Worm (Caenorhabditis elegans): ENCODE data around the gene chil-7.

chil-7 gene

ce11 chrII:9892409-9892808, 21.4 kb upstream of the chil-7 start, which contains the start of gene C08H9.16:
TSS of gene C08H9.16 (plus strand) at chrII:9892778.
- TF ChIP-seq med-1 (GFP tag; optimal IDR thresholded peaks at IDR 0.05; ENCODE audit: insufficient read depth) (no peak), T22C8.4 (GFP tag; IDR thresholded peaks at IDR 0.05) (no peak), flt-1 (GFP tag; IDR thresholded peaks at IDR 0.05) (no peak), ref-1 (GFP tag; conservative IDR thresholded peaks at IDR 0.05) (no peak), ztf-23 (GFP tag; IDR thresholded peaks at IDR 0.05) (no peak), klf-2 (GFP tag; conservative IDR thresholded peaks at IDR 0.05) (no peak), cog-1 (tag; optimal IDR thresholded peaks at IDR 0.05) (no peak), tab-1 (GFP tag; IDR thresholded peaks at IDR 0.05) (no peak), ztf-29 (GFP tag; IDR thresholded peaks at IDR 0.05) (no peak)

ce11 chrII:9891823-9892222, 20.9 kb upstream of the chil-7 start:
- TF ChIP-seq ztf-23 (GFP tag; IDR thresholded peaks at IDR 0.05) (no peak), klf-2 (GFP tag; conservative IDR thresholded peaks at IDR 0.05) (no peak), cog-1 (tag; optimal IDR thresholded peaks at IDR 0.05) (no peak), med-1 (GFP tag; optimal IDR thresholded peaks at IDR 0.05; ENCODE audit: insufficient read depth) (no peak), ref-1 (GFP tag; conservative IDR thresholded peaks at IDR 0.05) (no peak), flt-1 (GFP tag; IDR thresholded peaks at IDR 0.05) (no peak), T22C8.4 (GFP tag; IDR thresholded peaks at IDR 0.05) (no peak), tab-1 (GFP tag; IDR thresholded peaks at IDR 0.05) (no peak), ztf-29 (GFP tag; IDR thresholded peaks at IDR 0.05) (no peak)

ce11 chrII:9891031-9891689, 20.2 kb upstream of the chil-7 start, which contains the start of gene vgln-1:
TSS of gene vgln-1 (minus strand) at chrII:9891081.
- no peak for TF ChIP-seq T22C8.4 (GFP tag; IDR thresholded peaks at IDR 0.05)
- no peak for TF ChIP-seq med-1 (GFP tag; optimal IDR thresholded peaks at IDR 0.05; ENCODE audit: insufficient read depth)
- TF ChIP-seq tab-1 (GFP tag; IDR thresholded peaks at IDR 0.05), result no peak
- no peak for TF ChIP-seq klf-2 (GFP tag; conservative IDR thresholded peaks at IDR 0.05)
- no peak for TF ChIP-seq cog-1 (tag; optimal IDR thresholded peaks at IDR 0.05)
- TF ChIP-seq flt-1 (GFP tag; IDR thresholded peaks at IDR 0.05), result no peak
- no peak for TF ChIP-seq ztf-23 (GFP tag; IDR thresholded peaks at IDR 0.05)
- no peak for TF ChIP-seq ztf-29 (GFP tag; IDR thresholded peaks at IDR 0.05)
- TF ChIP-seq ref-1 (GFP tag; conservative IDR thresholded peaks at IDR 0.05), result no peak

- TF ChIP-seq klf-2 (GFP tag; conservative IDR thresholded peaks at IDR 0.05) (no peak), flt-1 (GFP tag; IDR thresholded peaks at IDR 0.05) (no peak)
Observed at ce11 chrII:9888549-9888948, 17.6 kb upstream of the chil-7 start.

ce11 chrII:9886216-9886615, 15.2 kb upstream of the chil-7 start, which contains the start of gene algn-8:
TSS of gene algn-8 (minus strand) at chrII:9886442.
- TF ChIP-seq ztf-23 (GFP tag; IDR thresholded peaks at IDR 0.05) (no peak), cog-1 (tag; optimal IDR thresholded peaks at IDR 0.05) (no peak), flt-1 (GFP tag; IDR thresholded peaks at IDR 0.05) (no peak), ztf-29 (GFP tag; IDR thresholded peaks at IDR 0.05) (no peak), tab-1 (GFP tag; IDR thresholded peaks at IDR 0.05) (no peak), T22C8.4 (GFP tag; IDR thresholded peaks at IDR 0.05) (no peak), med-1 (GFP tag; optimal IDR thresholded peaks at IDR 0.05; ENCODE audit: insufficient read depth) (no peak)

- TF ChIP-seq cog-1 (tag; optimal IDR thresholded peaks at IDR 0.05), result no peak
- TF ChIP-seq flt-1 (GFP tag; IDR thresholded peaks at IDR 0.05), result no peak
- no peak for TF ChIP-seq tab-1 (GFP tag; IDR thresholded peaks at IDR 0.05)
- no peak for TF ChIP-seq klf-2 (GFP tag; conservative IDR thresholded peaks at IDR 0.05)
- no peak for TF ChIP-seq ref-1 (GFP tag; conservative IDR thresholded peaks at IDR 0.05)
- no peak for TF ChIP-seq T22C8.4 (GFP tag; IDR thresholded peaks at IDR 0.05)
- no peak for TF ChIP-seq ztf-23 (GFP tag; IDR thresholded peaks at IDR 0.05)
- no peak for TF ChIP-seq ztf-29 (GFP tag; IDR thresholded peaks at IDR 0.05)
- TF ChIP-seq med-1 (GFP tag; optimal IDR thresholded peaks at IDR 0.05; ENCODE audit: insufficient read depth), result no peak
Observed at ce11 chrII:9880826-9881225, 9.9 kb upstream of the chil-7 start, which contains the start of gene C08H9.15. TSS of gene C08H9.15 (plus strand) at chrII:9881193.

- TF ChIP-seq T22C8.4 (GFP tag; IDR thresholded peaks at IDR 0.05) (no peak), ztf-23 (GFP tag; IDR thresholded peaks at IDR 0.05) (no peak), ztf-29 (GFP tag; IDR thresholded peaks at IDR 0.05) (no peak), ref-1 (GFP tag; conservative IDR thresholded peaks at IDR 0.05) (no peak), flt-1 (GFP tag; IDR thresholded peaks at IDR 0.05) (no peak), cog-1 (tag; optimal IDR thresholded peaks at IDR 0.05) (no peak), klf-2 (GFP tag; conservative IDR thresholded peaks at IDR 0.05) (no peak), tab-1 (GFP tag; IDR thresholded peaks at IDR 0.05) (no peak), med-1 (GFP tag; optimal IDR thresholded peaks at IDR 0.05; ENCODE audit: insufficient read depth) (no peak)
Observed at ce11 chrII:9879815-9880214, 8.8 kb upstream of the chil-7 start.

- no peak for TF ChIP-seq klf-2 (GFP tag; conservative IDR thresholded peaks at IDR 0.05)
- TF ChIP-seq cog-1 (tag; optimal IDR thresholded peaks at IDR 0.05), result no peak
- TF ChIP-seq med-1 (GFP tag; optimal IDR thresholded peaks at IDR 0.05; ENCODE audit: insufficient read depth), result no peak
- TF ChIP-seq T22C8.4 (GFP tag; IDR thresholded peaks at IDR 0.05), result no peak
- TF ChIP-seq tab-1 (GFP tag; IDR thresholded peaks at IDR 0.05), result no peak
Observed at ce11 chrII:9874508-9875229, 3.7 kb upstream of the chil-7 start, which contains the start of the genes chil-2 and ctsa-3.2. TSS of gene chil-2 (minus strand) at chrII:9874608. TSS of gene ctsa-3.2 (plus strand) at chrII:9875179.

- TF ChIP-seq ztf-29 (GFP tag; IDR thresholded peaks at IDR 0.05) (no peak), med-1 (GFP tag; optimal IDR thresholded peaks at IDR 0.05; ENCODE audit: insufficient read depth) (no peak), ref-1 (GFP tag; conservative IDR thresholded peaks at IDR 0.05) (no peak), tab-1 (GFP tag; IDR thresholded peaks at IDR 0.05) (no peak), klf-2 (GFP tag; conservative IDR thresholded peaks at IDR 0.05) (no peak), T22C8.4 (GFP tag; IDR thresholded peaks at IDR 0.05) (no peak), cog-1 (tag; optimal IDR thresholded peaks at IDR 0.05) (no peak), flt-1 (GFP tag; IDR thresholded peaks at IDR 0.05) (no peak), ztf-23 (GFP tag; IDR thresholded peaks at IDR 0.05) (no peak)
Observed at ce11 chrII:9872961-9873360, 2.0 kb upstream of the chil-7 start, which contains the start of gene chil-8. TSS of gene chil-8 (minus strand) at chrII:9873061.

All from whole organism, midembryonic.